Fruit fly (Drosophila melanogaster): ENCODE measurements around the gene CG7024.

DNA sequence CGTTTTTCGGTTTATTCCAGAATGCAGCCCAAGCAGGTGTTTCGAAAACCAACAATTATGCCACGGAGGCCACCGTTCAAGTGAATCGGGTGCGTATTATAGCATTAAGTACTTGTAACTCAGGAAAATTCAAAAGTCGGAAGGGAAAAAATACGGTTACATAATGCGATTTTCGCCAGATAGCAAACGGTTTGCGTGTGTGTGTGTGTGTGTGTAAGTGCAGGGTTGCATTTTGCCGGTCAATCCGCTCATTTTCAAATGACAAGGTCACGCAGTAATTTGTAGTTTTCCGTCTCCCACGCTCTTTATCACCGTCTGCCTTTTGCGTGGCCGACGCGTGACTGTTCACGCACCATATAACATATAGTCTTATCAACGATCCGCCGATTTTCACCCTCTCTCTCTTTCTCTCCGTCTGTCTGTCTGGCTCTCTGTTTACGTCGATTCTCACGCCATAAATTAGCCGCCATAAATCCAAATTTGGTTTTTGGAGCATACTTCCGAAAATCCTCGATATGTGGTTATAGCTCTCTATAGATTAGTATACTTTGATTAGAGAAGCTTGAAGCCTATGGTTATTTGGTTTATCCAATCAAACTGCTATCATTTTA, 2.2 kb upstream of the CG7024 start:
- no peak for TF ChIP-seq CG8478 (optimal IDR thresholded peaks at IDR 0.05)
- no peak for TF ChIP-seq CTCF (optimal IDR thresholded peaks at IDR 0.05)

All from S2 (cell line).